Fruit fly (Drosophila melanogaster): Measurements from ENCODE around the gene FASN1.

DNA sequence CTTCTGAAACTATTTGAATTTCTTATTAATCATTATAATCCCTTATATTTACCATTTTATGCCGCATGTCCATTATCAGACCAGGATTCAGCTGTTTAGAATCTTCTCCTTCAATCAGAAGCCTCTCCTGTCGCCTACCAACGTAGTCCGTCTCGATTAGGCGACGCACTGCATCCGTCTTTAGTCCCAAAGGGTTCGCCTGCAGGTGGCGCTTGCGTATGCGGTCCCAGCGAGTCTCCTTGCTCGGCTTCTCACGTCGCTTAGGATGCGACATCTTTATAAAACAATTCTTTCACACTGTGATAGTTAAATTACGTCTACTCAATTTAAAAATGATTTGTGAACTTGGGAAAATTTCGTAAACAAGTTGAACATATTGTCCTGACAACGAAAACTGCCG is 21.4 kb upstream of the FASN1 start, which contains the start of gene CG17258:
- TF ChIP-seq CG10979 (tag; optimal IDR thresholded peaks at IDR 0.05) = no peak
- no peak for TF ChIP-seq Dp (GFP tag; optimal IDR thresholded peaks at IDR 0.05)
- no peak for TF ChIP-seq sna (GFP tag; IDR thresholded peaks at IDR 0.05; ENCODE audit: partially characterized antibody)
- no peak for TF ChIP-seq CG4404 (GFP tag; IDR thresholded peaks at IDR 0.05)
- no peak for TF ChIP-seq CG15073 (GFP tag; optimal IDR thresholded peaks at IDR 0.05)
- TF ChIP-seq tna (GFP tag; IDR thresholded peaks at IDR 0.05; ENCODE audit: partially characterized antibody) = no peak
